Fruit fly (Drosophila melanogaster) whole organism, larva: ENCODE measurements around the gene spz.
A peak's percentile ranks its signal among the peaks of the same experiment; 100 is the strongest.

Experiments
- noc ChIP-seq: fragments of 200-800 bp; sonication (Bioruptor generic); optimal IDR thresholded peaks from 3 replicates; lab custom pipeline; 2019; ENCODE audit warnings: missing biosample characterization, mild to moderate bottlenecking, missing genetic modification characterization, moderate library complexity

Gene spz

DNA sequence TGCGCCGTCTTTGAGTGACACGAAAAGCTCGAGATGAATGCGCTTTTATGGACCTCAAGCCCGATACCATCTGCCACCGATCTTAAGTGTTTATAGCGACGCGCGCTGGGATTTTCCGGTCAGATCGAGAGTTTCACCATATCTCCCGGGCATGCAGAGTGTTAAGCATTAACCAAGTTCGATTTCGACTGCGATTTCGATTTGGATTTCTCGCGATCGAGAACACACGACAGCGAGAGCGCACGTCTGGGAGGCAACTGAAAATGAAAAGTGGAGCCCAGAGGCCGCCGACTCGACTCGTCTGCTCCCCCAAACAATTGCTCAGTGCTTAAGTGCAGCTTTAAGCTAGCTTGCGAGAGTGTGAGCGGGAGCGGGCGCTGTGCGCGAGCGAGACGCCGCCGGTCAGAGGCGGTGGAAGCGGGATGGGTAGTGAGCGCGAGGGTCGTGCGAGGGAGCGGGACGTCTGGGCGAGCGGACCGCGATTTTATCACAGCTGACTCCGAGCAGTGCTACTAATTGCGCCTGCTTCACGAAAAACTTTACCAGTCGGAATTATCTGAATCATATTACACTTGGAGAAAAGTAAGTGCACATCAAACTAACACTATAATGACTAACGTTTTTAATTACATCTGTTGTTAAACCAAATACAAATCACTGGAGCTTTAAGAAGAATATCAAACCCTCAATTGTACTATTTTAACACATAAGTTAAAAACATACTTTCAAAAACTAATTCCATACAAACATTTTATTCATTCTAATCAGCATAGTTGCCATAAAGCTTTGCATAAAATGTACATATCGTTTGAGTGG, at the start of gene spz:
Gene spz (minus strand): TSS at position 261 of the 816 bp plus-strand sequence.
- TF ChIP-seq noc (tag; lab: Kevin White, UChicago): no peak

DNA sequence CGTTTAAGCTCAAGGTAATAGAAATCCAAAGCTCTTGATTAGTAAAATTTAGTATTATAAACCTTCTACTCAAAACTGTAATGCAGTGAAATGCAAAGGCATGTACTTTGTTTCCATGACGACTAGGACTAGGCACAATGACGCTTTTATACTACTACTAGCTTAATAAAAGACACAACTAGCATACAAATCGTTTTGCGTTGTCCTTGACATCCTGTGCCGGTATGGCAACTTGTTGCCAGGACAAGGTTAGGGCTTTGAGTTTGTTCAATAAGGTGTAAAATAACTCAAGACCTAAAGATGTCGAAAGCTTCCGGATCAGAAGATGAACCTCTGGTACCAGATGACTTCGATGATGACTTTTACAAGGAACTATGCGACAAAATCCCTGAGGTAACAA, 48.5 kb upstream of the spz start, which contains the start of gene CG5882:
Gene CG5882 (plus strand): TSS at position 301 of the 400 bp plus-strand sequence.
- TF ChIP-seq noc (tag; lab: Kevin White, UChicago): no peak

DNA sequence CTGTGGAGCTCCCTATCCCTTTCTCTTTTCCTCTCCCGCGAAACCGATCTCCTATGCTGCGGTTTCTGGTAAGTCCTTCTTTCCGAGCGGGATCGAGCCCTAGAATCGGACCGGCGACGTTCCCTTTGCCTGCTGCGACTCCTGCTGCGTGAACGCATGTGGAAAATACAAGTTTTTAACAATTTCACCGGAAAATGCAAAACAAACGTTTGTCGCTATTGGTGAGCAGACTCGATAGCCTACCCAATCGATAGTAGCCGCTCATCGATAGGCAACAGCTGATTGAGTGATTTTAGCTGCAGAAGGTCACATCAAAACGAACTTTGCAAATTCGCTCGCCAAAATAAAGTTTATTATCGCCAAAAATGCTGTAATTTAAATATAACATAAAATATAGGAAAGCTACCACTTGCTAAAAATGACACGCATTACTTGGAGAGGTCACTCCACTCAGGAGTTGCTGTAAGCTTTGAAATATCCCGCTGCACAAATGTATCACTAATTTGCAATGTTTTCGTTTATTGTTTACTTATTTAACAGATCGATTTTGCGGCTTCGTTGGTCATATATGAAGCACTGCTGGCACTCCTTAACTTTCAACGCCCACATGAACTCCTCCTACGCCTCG, 46.7 kb upstream of the spz start, which contains the start of the genes CG6066 and CG5880:
Gene CG6066 (minus strand): TSS at position 243 of the 628 bp plus-strand sequence.
Gene CG5880 (plus strand): TSS at position 281 of the 628 bp plus-strand sequence.
- TF ChIP-seq noc (tag; lab: Kevin White, UChicago): no peak

DNA sequence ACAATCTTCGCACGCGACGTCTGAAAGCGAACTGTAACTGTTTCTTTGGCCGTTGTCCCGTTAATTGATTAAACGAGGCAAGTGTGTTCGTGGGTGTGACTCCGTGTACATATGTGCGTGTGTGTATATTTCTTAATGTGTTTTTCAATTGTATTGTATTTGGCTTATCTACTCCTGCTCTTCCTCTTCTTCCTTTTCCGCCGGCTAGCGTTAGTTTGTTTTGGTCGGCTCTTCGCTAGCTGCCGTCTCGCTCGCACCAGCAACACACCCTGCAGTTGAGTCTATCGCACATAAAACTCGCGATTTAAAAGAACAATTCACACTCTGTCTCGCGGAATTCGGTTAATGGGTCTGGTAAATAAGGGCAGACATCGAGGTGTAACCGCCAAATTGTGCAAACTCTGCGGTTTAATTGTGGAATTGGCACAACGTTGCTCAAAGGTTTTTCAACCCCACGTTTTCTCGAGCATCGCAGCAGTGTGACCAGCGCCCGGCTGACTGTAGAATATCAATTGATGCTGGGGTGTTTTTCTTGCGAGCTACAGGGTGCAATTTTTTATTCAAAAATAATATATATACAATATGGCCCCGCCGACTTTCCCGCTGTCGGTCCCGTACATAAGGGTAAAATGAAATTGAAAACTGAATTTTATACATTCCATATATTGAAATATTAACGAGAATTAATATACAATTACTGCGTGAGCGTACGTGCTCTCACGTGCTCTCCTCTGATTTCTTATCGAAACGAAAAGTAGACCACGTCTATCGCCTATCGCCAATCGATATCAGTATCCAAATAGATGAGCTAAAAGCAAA, 42.1 kb upstream of the spz start, which contains the start of the genes gb and CG5815:
Gene gb (minus strand): TSS at position 487 of the 819 bp plus-strand sequence.
Gene CG5815 (plus strand): TSS at position 783 of the 819 bp plus-strand sequence.
- no peak for TF ChIP-seq noc (tag; lab: Kevin White, UChicago)

DNA sequence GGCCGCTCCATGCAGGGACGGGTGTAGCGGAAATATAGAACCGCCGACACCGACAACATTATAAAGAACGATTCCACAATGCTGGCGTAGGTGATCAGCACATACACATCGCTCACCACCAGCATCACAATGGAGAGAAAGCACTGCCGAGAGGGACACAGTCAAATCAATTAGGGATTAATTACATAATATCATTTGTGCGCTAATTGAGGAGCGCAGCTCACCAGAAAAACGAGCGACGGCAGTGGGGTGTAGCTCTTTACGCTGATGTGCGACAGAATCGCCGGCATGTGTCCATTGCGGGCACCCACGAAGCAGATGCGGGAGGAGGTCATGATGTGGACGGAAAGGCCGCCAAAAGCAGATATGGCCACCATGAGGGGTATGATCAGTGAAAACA, 39.6 kb upstream of the spz start:
- no peak for TF ChIP-seq noc (tag; lab: Kevin White, UChicago)

DNA sequence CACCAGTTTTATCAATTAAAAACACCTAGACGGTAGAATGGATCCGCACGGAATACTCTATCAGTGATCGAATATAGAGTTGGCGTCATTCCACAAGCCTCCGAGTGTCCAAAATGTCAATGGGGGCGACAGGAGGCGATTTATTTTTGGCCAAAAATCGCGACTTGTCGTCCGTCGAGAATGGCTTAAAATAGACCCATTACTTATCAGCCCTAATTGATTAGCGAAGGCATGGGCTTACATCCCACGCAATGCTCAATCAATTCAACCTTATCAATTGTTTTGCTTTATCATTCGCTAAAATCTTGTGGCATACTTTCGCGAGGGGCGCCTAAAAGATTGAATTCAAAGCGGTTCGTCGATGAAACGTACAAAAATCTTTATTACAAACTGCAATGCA, 38.2 kb upstream of the spz start:
- peak; percentile 67 for TF ChIP-seq noc (tag; lab: Kevin White, UChicago)

DNA sequence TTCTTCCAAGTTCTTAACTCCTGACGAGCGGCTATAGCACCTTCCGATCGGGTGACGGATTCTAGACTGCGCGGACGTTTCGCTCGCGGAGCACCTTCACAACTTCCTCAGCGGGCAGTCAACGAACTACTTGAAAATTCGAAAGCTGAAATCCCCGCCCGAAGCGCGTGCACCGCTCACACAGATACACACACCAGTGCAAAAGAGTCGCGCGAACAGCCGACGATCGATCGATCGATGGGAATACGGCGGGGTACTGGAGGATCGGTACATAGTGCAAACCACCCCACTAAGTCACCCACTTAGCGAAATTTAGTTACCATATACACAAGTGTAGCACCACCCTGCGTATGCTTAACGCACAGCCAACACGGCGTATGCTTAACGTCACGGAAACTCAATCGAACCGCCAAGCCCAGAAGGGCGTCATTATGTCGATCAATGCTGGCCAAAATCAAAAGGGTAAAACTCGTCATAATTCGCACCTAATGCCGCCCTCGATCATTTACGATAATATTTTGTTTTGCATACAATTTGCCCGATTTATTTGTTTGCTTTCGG, 36.3 kb upstream of the spz start, which contains the start of gene CAH9:
Gene CAH9 (minus strand): TSS at position 51 of the 561 bp plus-strand sequence.
- no peak for TF ChIP-seq noc (tag; lab: Kevin White, UChicago)

DNA sequence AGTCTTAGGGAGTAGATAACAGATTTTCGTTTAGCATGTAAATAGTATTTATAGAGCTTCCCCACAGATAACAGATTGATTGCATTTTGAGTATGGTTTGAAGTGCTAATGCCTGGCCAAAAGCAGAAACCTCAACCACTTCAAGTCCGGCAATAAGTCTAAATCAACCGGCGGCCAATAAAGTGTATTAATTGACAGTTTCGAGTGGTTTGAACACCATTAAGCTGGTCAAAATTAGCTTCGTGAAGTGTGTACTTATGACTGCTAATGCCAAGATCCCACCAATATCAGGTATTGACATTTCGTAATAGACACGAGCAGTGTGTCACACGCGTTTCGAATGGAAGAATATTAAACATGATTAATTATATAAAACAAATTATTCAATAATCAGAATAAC, 35.6 kb upstream of the spz start:
- no peak for TF ChIP-seq noc (tag; lab: Kevin White, UChicago)

DNA sequence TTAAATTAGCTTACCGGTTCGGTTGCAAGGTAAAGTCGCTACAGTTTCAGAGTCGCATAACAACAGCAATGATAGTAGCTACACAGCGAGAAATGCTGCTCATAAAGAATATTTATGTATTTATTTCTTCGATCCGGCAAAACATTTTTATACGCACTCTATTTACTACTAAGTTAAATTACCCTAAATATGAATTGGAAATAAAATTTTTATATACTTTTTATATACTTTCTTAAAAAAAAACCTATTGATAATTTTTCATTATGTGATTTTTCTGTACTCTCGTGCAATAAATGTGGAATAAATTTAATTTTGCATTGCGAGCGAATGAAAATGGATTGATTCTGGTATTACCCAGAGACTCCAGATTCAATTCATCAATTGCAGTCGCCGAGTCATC, 31.1 kb upstream of the spz start, which contains the start of gene Jhbp11:
Gene Jhbp11 (plus strand): TSS at position 301 of the 400 bp plus-strand sequence.
- TF ChIP-seq noc (tag; lab: Kevin White, UChicago): no peak

DNA sequence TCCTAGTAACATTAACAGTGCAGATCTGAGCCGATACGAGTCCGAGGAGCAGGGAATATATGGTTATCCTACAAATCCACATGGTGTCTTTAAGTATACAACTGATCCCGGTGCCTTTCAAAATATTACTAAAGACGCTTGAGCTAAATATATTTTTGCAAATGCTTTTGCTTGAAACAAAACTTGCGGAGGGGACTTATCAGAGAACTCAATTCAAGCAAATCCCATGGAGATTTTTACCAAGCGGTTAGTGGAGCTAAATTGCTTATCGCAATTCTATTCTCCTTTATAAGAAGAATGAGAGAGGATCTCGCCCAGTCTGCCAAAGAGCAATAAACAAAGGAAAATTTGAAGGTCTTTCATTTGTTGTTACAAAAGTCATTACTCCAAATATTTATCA, 29.7 kb upstream of the spz start, which contains the start of gene eater:
Gene eater (minus strand): TSS at position 101 of the 400 bp plus-strand sequence.
- TF ChIP-seq noc (tag; lab: Kevin White, UChicago): no peak

DNA sequence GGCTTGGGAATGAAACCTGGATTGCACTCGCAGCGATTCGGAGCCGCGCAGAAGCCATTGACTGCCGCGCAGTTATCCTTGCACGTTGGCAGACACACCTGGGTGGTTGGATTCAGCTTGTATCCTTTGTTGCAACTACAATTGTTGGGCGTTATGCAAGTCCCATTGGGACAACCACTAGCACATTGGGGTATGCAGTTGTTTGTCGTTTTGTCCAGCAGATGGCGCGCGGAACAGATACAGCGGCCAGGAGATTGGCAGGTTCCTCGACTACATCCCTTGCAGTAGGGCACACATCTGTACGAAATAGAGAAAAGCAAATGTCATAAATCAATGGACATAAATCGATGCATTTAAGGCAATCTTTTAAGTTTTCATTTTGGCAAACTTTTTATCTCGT, 28.8 kb upstream of the spz start:
- TF ChIP-seq noc (tag; lab: Kevin White, UChicago): no peak

DNA sequence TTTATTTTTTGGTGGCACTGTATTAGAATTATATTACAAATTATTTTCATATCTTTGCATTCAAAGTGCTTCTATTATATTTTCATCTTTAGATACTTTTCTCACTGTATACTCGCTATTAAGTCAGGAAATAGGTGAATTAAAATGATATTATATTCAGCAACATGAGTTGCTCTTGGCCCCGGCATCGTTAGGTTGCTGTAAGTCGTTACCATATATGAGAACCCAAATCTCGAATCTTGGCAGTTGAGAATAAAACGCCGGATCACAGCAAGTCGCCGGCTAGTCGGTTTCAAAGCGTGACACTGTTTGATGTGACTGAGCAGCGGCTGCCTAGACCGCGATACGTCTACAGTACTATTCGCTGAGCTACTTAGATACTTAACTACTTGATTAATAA, 24.4 kb upstream of the spz start, which contains the start of gene CG14259:
Gene CG14259 (plus strand): TSS at position 301 of the 400 bp plus-strand sequence.
- no peak for TF ChIP-seq noc (tag; lab: Kevin White, UChicago)

DNA sequence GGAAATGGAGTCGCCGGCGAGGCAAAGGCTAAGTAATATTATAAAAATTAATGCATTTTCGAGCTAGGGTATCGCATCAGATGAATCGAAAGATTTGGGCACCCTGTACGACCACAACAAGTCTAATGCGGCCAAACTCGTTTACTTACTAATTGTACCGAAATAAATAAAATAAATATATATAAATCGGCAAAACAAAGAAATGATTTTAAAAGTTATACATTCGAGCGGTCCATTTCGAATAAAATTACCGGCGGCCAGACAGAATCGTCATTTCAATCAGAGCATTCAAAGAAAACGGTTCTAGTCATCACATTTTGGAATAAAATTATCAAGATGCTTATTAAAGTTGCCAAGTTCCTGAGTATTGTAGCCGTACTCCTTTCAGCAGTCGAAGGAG, 23.0 kb upstream of the spz start, which contains the start of gene CG14258:
Gene CG14258 (plus strand): TSS at position 301 of the 400 bp plus-strand sequence.
- TF ChIP-seq noc (tag; lab: Kevin White, UChicago): no peak

DNA sequence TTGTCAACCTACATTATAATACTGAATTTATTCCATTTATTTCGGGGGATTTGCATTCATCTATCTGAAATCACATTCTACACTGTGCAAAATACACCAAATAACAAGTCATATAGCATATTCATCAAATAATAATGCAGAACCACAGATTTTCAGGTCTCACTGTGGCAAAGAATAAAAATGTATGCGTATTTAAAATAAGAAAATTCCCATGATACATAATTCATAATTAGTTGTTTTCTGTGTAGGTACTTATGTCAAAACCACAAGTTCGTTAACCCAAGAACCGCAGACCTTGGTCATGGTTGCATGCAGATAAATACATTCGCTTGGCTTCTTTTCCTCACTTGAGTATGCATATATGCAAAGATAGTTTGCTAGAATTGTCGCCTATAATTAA, 22.4 kb upstream of the spz start:
- TF ChIP-seq noc (tag; lab: Kevin White, UChicago): no peak

DNA sequence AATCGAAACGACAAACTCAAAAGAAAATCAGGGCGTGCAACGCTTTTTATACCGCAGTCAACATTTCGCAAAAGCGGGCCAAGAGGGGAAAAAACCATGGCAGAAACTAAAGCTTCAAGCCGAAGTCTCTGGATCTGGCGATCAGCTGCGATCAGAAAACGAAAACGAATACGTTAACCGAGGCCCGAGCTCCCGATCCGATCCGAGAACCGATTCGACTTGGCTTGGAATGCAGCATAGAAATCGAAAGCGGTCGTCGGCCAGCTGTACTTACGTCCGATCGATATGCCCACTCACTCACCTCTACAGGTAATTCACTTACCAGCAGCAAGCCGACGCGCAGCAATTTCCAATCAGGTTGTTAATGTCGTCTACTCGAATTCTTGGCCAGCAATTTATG, 21.2 kb upstream of the spz start, which contains the start of gene Cpr97Eb:
Gene Cpr97Eb (minus strand): TSS at position 25 of the 400 bp plus-strand sequence.
- TF ChIP-seq noc (tag; lab: Kevin White, UChicago): no peak
